Fruit fly (Drosophila melanogaster) whole organism: ENCODE measurements around the gene CG42781.

ENCODE experiments used
- EcR ChIP-seq, 2 experiments: fragments of >200 bp; optimal IDR thresholded peaks; 2 replicates each; lab custom pipeline; 2017; ENCODE audit warnings: missing biosample characterization in 2 of 2, missing genetic modification characterization in 2 of 2, missing genetic modification reagents in 2 of 2
- pan ChIP-seq: fragments of >200 bp; optimal IDR thresholded peaks from 2 replicates; lab custom pipeline; 2017
- psq ChIP-seq: fragments of >200 bp; optimal IDR thresholded peaks from 2 replicates; lab custom pipeline; 2017

dm6 chrX:7424742-7425141 lies 42.0 kb upstream of the CG42781 start, which contains the start of gene CG15036:
- TF ChIP-seq pan (no peak), psq (lab: Kevin White, UChicago) (no peak), EcR (GFP tag; optimal IDR thresholded peaks at IDR 0.05; lab: Kevin White, UChicago) (no peak)
